Worm (Caenorhabditis elegans) whole organism, L1 larva: ENCODE data around the gene plpp-1.2.

Experiments
- C34B4.2 ChIP-seq: sonication (generic microtip); optimal IDR thresholded peaks from 2 replicates; lab custom pipeline; 2017; ENCODE audit warnings: mild to moderate bottlenecking, missing genetic modification characterization, missing compliant biosample characterization
- Y116A8C.19 ChIP-seq: sonication (generic microtip); optimal IDR thresholded peaks from 2 replicates; lab custom pipeline; 2016; ENCODE audit warnings: missing compliant biosample characterization, missing genetic modification characterization, borderline replicate concordance
- aha-1 ChIP-seq: fragments of 150-350 bp; optimal IDR thresholded peaks from 2 replicates; lab custom pipeline; 2014; ENCODE audit warnings: missing biosample characterization, missing genetic modification characterization
- alr-1 ChIP-seq: fragments of 200-800 bp; sonication (Bioruptor generic); optimal IDR thresholded peaks from 2 replicates; lab custom pipeline; 2018; ENCODE audit warnings: borderline replicate concordance, mild to moderate bottlenecking, missing genetic modification characterization, missing compliant biosample characterization
- aly-2 ChIP-seq: fragments of 150-350 bp; optimal IDR thresholded peaks from 2 replicates; lab custom pipeline; 2014; ENCODE audit warnings: missing biosample characterization, missing genetic modification characterization
- ama-1 ChIP-seq: fragments of 150-350 bp; optimal IDR thresholded peaks from 2 replicates; lab custom pipeline; 2014
- ceh-63 ChIP-seq: fragments of 200-800 bp; sonication (Bioruptor generic); optimal IDR thresholded peaks from 2 replicates; lab custom pipeline; 2018; ENCODE audit warnings: mild to moderate bottlenecking, missing genetic modification characterization, missing compliant biosample characterization
- ceh-8 ChIP-seq: fragments of 200-800 bp; sonication (Bioruptor generic); optimal IDR thresholded peaks from 2 replicates; lab custom pipeline; 2018; ENCODE audit warnings: mild to moderate bottlenecking, missing genetic modification characterization, moderate library complexity, missing compliant biosample characterization
- ceh-82 ChIP-seq, 3 experiments: fragments of 150-350 bp in 1 of 3; sonication (generic microtip) in 2 of 3; optimal IDR thresholded peaks; 2 replicates each; lab custom pipeline; 2014 to 2017; ENCODE audit warnings: missing biosample characterization in 3 of 3, missing genetic modification characterization in 3 of 3
- ces-1 ChIP-seq: fragments of 150-350 bp; optimal IDR thresholded peaks from 2 replicates; lab custom pipeline; 2014; ENCODE audit warnings: missing biosample characterization, missing genetic modification reagents, missing genetic modification characterization
- dpl-1 ChIP-seq, 3 experiments: fragments of 150-350 bp in 2 of 3; sonication (generic microtip) in 1 of 3; optimal IDR thresholded peaks; 2 replicates each; lab custom pipeline; 2014 to 2017; ENCODE audit warnings: missing biosample characterization in 3 of 3, missing genetic modification characterization in 3 of 3, missing genetic modification reagents in 3 of 3
- dsc-1 ChIP-seq: sonication (generic microtip); optimal IDR thresholded peaks from 2 replicates; lab custom pipeline; 2016; ENCODE audit warnings: mild to moderate bottlenecking, missing genetic modification characterization, missing compliant biosample characterization
- efl-1 ChIP-seq, 4 experiments: fragments of 150-350 bp; optimal IDR thresholded peaks in 3 of 4; peaks in 1 of 4; 1 replicate in 1 of 4; 2 replicates in 3 of 4; lab custom pipeline; 2014; ENCODE audit warnings: missing biosample characterization in 2 of 4, missing genetic modification characterization in 2 of 4, missing genetic modification reagents in 2 of 4
- efl-3 ChIP-seq: fragments of 200-800 bp; sonication (Bioruptor generic); optimal IDR thresholded peaks from 2 replicates; lab custom pipeline; 2018; ENCODE audit warnings: mild to moderate bottlenecking, missing genetic modification characterization, missing compliant biosample characterization
- egl-13 ChIP-seq: sonication (generic microtip); optimal IDR thresholded peaks from 2 replicates; lab custom pipeline; 2016; ENCODE audit warnings: missing genotype, missing genetic modification reagents, missing genetic modification characterization, missing compliant biosample characterization
- egl-27 ChIP-seq, 2 experiments: fragments of 150-350 bp in 1 of 2; sonication (generic microtip); optimal IDR thresholded peaks; 3 replicates each; lab custom pipeline; 2017 to 2018; ENCODE audit warnings: missing biosample characterization in 2 of 2, missing genetic modification characterization in 2 of 2, missing genetic modification reagents in 2 of 2
- ets-5 ChIP-seq: fragments of 200-800 bp; sonication (Bioruptor generic); IDR thresholded peaks from 2 replicates; pipeline ENCODE4 v1.3.6; 2022; ENCODE audit warnings: missing genetic modification characterization, missing compliant biosample characterization
- fkh-10 ChIP-seq: sonication (generic microtip); optimal IDR thresholded peaks from 2 replicates; lab custom pipeline; 2017; ENCODE audit warnings: missing biosample characterization, missing genetic modification reagents, missing genetic modification characterization
- fos-1 ChIP-seq: fragments of 150-350 bp; optimal IDR thresholded peaks from 2 replicates; lab custom pipeline; 2014; ENCODE audit warnings: missing biosample characterization, missing genetic modification characterization
- grh-1 ChIP-seq: fragments of 200-800 bp; sonication (Bioruptor generic); IDR thresholded peaks from 2 replicates; pipeline ENCODE4 v1.3.6; 2022; ENCODE audit warnings: missing genetic modification reagents, missing genetic modification characterization, missing compliant biosample characterization
- hpl-2 ChIP-seq: fragments of 150-350 bp; optimal IDR thresholded peaks from 2 replicates; lab custom pipeline; 2014; ENCODE audit warnings: missing biosample characterization, missing genetic modification reagents, missing genetic modification characterization
- irx-1 ChIP-seq: sonication (generic microtip); optimal IDR thresholded peaks from 2 replicates; lab custom pipeline; 2016; ENCODE audit warnings: missing genetic modification characterization, missing compliant biosample characterization
- isw-1 ChIP-seq: fragments of 200-800 bp; sonication (Bioruptor generic); IDR thresholded peaks from 2 replicates; pipeline ENCODE4 v1.3.6; 2022; ENCODE audit warnings: missing genetic modification characterization, missing compliant biosample characterization
- jun-1 ChIP-seq: fragments of 150-350 bp; optimal IDR thresholded peaks from 2 replicates; lab custom pipeline; 2014; ENCODE audit warnings: missing biosample characterization, missing genetic modification reagents, missing genetic modification characterization
- lin-13 ChIP-seq: fragments of 150-350 bp; optimal IDR thresholded peaks from 2 replicates; lab custom pipeline; 2014; ENCODE audit warnings: missing biosample characterization, missing genetic modification reagents, missing genetic modification characterization
- lin-14 ChIP-seq: fragments of 200-800 bp; sonication (Bioruptor generic); optimal IDR thresholded peaks from 2 replicates; lab custom pipeline; 2018; ENCODE audit warnings: mild to moderate bottlenecking, missing genetic modification characterization, moderate library complexity, missing compliant biosample characterization
- lin-39 ChIP-seq: fragments of 150-350 bp; optimal IDR thresholded peaks from 2 replicates; lab custom pipeline; 2014; ENCODE audit warnings: missing biosample characterization, missing genetic modification reagents, missing genetic modification characterization
- lir-3 ChIP-seq: sonication (generic microtip); optimal IDR thresholded peaks from 2 replicates; lab custom pipeline; 2016; ENCODE audit warnings: mild to moderate bottlenecking, missing genetic modification characterization, moderate library complexity, missing compliant biosample characterization; ENCODE audit not compliant: poor library complexity
- mdl-1 ChIP-seq, 2 experiments: fragments of 150-350 bp; optimal IDR thresholded peaks; 2 replicates each; lab custom pipeline; 2014 to 2017; ENCODE audit warnings: missing biosample characterization in 2 of 2, missing genetic modification characterization in 2 of 2, inconsistent platforms in 1 of 2
- mef-2 ChIP-seq: fragments of 150-350 bp; optimal IDR thresholded peaks from 2 replicates; lab custom pipeline; 2014; ENCODE audit warnings: missing biosample characterization, missing genetic modification characterization
- mep-1 ChIP-seq: fragments of 150-350 bp; optimal IDR thresholded peaks from 2 replicates; lab custom pipeline; 2014; ENCODE audit warnings: missing biosample characterization, missing genetic modification characterization
- nhr-11 ChIP-seq: fragments of 150-350 bp; optimal IDR thresholded peaks from 2 replicates; lab custom pipeline; 2014; ENCODE audit warnings: missing biosample characterization, missing genetic modification characterization
- nhr-19 ChIP-seq: fragments of 200-800 bp; sonication (Bioruptor generic); conservative IDR thresholded peaks from 2 replicates; pipeline ENCODE4 v1.3.6; 2022; ENCODE audit warnings: missing genetic modification characterization, missing compliant biosample characterization
- nhr-20 ChIP-seq: sonication (generic microtip); optimal IDR thresholded peaks from 2 replicates; lab custom pipeline; 2016; ENCODE audit warnings: mild to moderate bottlenecking, missing genetic modification characterization, missing compliant biosample characterization
- nhr-237 ChIP-seq: fragments of 150-350 bp; optimal IDR thresholded peaks from 2 replicates; lab custom pipeline; 2014; ENCODE audit warnings: missing biosample characterization, missing genetic modification characterization
- nhr-28 ChIP-seq: fragments of 150-350 bp; optimal IDR thresholded peaks from 2 replicates; lab custom pipeline; 2014; ENCODE audit warnings: missing biosample characterization, missing genetic modification characterization
- nhr-47 ChIP-seq: sonication (generic microtip); optimal IDR thresholded peaks from 2 replicates; lab custom pipeline; 2016; ENCODE audit warnings: mild to moderate bottlenecking, missing genetic modification characterization, moderate library complexity, missing compliant biosample characterization
- nhr-77 ChIP-seq: fragments of 150-350 bp; optimal IDR thresholded peaks from 2 replicates; lab custom pipeline; 2014; ENCODE audit warnings: missing biosample characterization, missing genetic modification characterization
- nhr-84 ChIP-seq: sonication (generic microtip); optimal IDR thresholded peaks from 2 replicates; lab custom pipeline; 2017; ENCODE audit warnings: missing biosample characterization, missing genetic modification characterization
- nhr-90 ChIP-seq: sonication (generic microtip); optimal IDR thresholded peaks from 2 replicates; lab custom pipeline; 2016; ENCODE audit warnings: mild to moderate bottlenecking, missing genetic modification characterization, missing compliant biosample characterization; ENCODE audit not compliant: poor library complexity
- pax-3 ChIP-seq: fragments of 200-800 bp; sonication (Bioruptor generic); optimal IDR thresholded peaks from 2 replicates; lab custom pipeline; 2018; ENCODE audit warnings: mild to moderate bottlenecking, missing genetic modification characterization, moderate library complexity, missing compliant biosample characterization
- rnt-1 ChIP-seq: sonication (generic microtip); optimal IDR thresholded peaks from 2 replicates; lab custom pipeline; 2016; ENCODE audit warnings: mild to moderate bottlenecking, missing genetic modification characterization, moderate library complexity, missing compliant biosample characterization
- sup-37 ChIP-seq: fragments of 200-800 bp; sonication (Bioruptor generic); optimal IDR thresholded peaks from 2 replicates; lab custom pipeline; 2018; ENCODE audit warnings: mild to moderate bottlenecking, missing genetic modification characterization, missing compliant biosample characterization
- swsn-7 ChIP-seq: sonication (generic microtip); optimal IDR thresholded peaks from 2 replicates; lab custom pipeline; 2016; ENCODE audit warnings: missing genetic modification characterization, missing compliant biosample characterization
- tbx-2 ChIP-seq: sonication (generic microtip); optimal IDR thresholded peaks from 2 replicates; lab custom pipeline; 2016; ENCODE audit warnings: missing genetic modification characterization, missing compliant biosample characterization
- unc-130 ChIP-seq: fragments of 150-350 bp; optimal IDR thresholded peaks from 2 replicates; lab custom pipeline; 2017; ENCODE audit warnings: missing biosample characterization, missing genetic modification characterization, inconsistent platforms
- unc-98 ChIP-seq: fragments of 200-800 bp; sonication (Bioruptor generic); IDR thresholded peaks from 2 replicates; pipeline ENCODE4 v1.3.6; 2022; ENCODE audit warnings: missing genetic modification characterization, missing compliant biosample characterization
- xbp-1 ChIP-seq: sonication (generic microtip); optimal IDR thresholded peaks from 2 replicates; lab custom pipeline; 2016; ENCODE audit warnings: missing genetic modification characterization, missing compliant biosample characterization
- ztf-11 ChIP-seq, 2 experiments: sonication (generic microtip); optimal IDR thresholded peaks; 2 replicates each; lab custom pipeline; 2016 to 2017; ENCODE audit warnings: missing genetic modification characterization in 2 of 2, missing biosample characterization in 1 of 2, missing compliant biosample characterization in 1 of 2

Gene plpp-1.2

ce11 chrII:6491187-6491586 lies 5.9 kb downstream of the plpp-1.2 start:
- TF ChIP-seq mdl-1 (tag; optimal IDR thresholded peaks at IDR 0.05; lab: Kevin White, UChicago) (no peak), grh-1 (GFP tag; lab: Robert Waterston, UW) (no peak), unc-98 (GFP tag; lab: Robert Waterston, UW) (no peak), irx-1 (tag; lab: Kevin White, UChicago) (no peak), egl-27 (tag; optimal IDR thresholded peaks at IDR 0.05; lab: Kevin White, UChicago) (no peak), fkh-10 (GFP tag; lab: Kevin White, UChicago) (no peak), nhr-84 (tag; lab: Kevin White, UChicago) (no peak), efl-3 (GFP tag; lab: Kevin White, UChicago) (no peak), nhr-20 (tag; lab: Kevin White, UChicago) (no peak), lin-39 (no peak), mep-1 (tag; lab: Kevin White, UChicago) (no peak), nhr-11 (tag; lab: Kevin White, UChicago) (no peak), ceh-63 (GFP tag; lab: Kevin White, UChicago) (no peak), fos-1 (no peak), Y116A8C.19 (tag; lab: Kevin White, UChicago) (no peak), nhr-47 (tag; lab: Kevin White, UChicago) (no peak), nhr-90 (tag; lab: Kevin White, UChicago) (no peak), lin-14 (no peak), aly-2 (no peak), ces-1 (GFP tag; lab: Kevin White, UChicago) (no peak)

- TF ChIP-seq dsc-1 = peak; percentile 18
- TF ChIP-seq lir-3 = no peak
- no peak for TF ChIP-seq aha-1 (tag; lab: Kevin White, UChicago)
- no peak for TF ChIP-seq nhr-28 (tag; lab: Kevin White, UChicago)
- TF ChIP-seq nhr-19 (GFP tag; lab: Robert Waterston, UW) = 0 out of 2 replicates have a peak, but pooled peaks have one; percentile 16
- TF ChIP-seq lin-13 (GFP tag; lab: Kevin White, UChicago) = peak; percentile 33
- no peak for TF ChIP-seq unc-130
- TF ChIP-seq egl-13 (tag; lab: Kevin White, UChicago) = peak; percentile 26
- TF ChIP-seq swsn-7 (tag; lab: Kevin White, UChicago) = peak; percentile 49
- no peak for TF ChIP-seq pax-3
- TF ChIP-seq nhr-237 = no peak
- no peak for TF ChIP-seq isw-1
- no peak for TF ChIP-seq mef-2
- peak; percentile 18 for TF ChIP-seq tbx-2
- TF ChIP-seq hpl-2 = no peak
- no peak for TF ChIP-seq sup-37 (GFP tag; lab: Kevin White, UChicago)
- peak; percentile 58 for TF ChIP-seq rnt-1
- TF ChIP-seq alr-1 = no peak
- TF ChIP-seq jun-1 = no peak
- TF ChIP-seq efl-3 (GFP tag; lab: Kevin White, UChicago) = no peak
- peak; percentile 59 for TF ChIP-seq ama-1 (lab: Kevin White, UChicago)
- TF ChIP-seq nhr-11 (tag; lab: Kevin White, UChicago) = no peak
- TF ChIP-seq mep-1 (tag; lab: Kevin White, UChicago) = peak; percentile 30
- TF ChIP-seq ets-5 = no peak
- TF ChIP-seq ceh-82 (tag; optimal IDR thresholded peaks at IDR 0.05; lab: Kevin White, UChicago) = peak in 2 of 3 experiments; percentile 56 to 81
- TF ChIP-seq lin-39 = no peak
- TF ChIP-seq nhr-84 (tag; lab: Kevin White, UChicago) = no peak
- TF ChIP-seq dpl-1 (GFP tag; optimal IDR thresholded peaks at IDR 0.05; lab: Kevin White, UChicago) = peak in 2 of 3 experiments; percentile 4 to 50
- TF ChIP-seq efl-1 (optimal IDR thresholded peaks at IDR 0.05; lab: Kevin White, UChicago) = peak; percentile 38 to 55
- peak in 1 of 2 experiments; percentile 32 for TF ChIP-seq efl-1 (GFP tag; optimal IDR thresholded peaks at IDR 0.05 in 1 of 2; lab: Kevin White, UChicago)
- TF ChIP-seq xbp-1 (tag; lab: Kevin White, UChicago) = peak; percentile 6
- no peak for TF ChIP-seq ceh-63 (GFP tag; lab: Kevin White, UChicago)
- peak in 1 of 2 experiments; percentile 54 for TF ChIP-seq ztf-11 (tag; optimal IDR thresholded peaks at IDR 0.05; lab: Kevin White, UChicago)
- TF ChIP-seq C34B4.2 (tag; lab: Kevin White, UChicago) = no peak
- TF ChIP-seq nhr-77 = peak; percentile 54
- TF ChIP-seq ceh-8 (GFP tag; lab: Kevin White, UChicago) = no peak
These were observed 6.7 kb downstream of the plpp-1.2 start, which contains the start of the genes T28D9.11 and T28D9.1 for ce11 chrII:6491817-6492452. TSS of gene T28D9.11 (minus strand) at chrII:6491993. TSS of gene T28D9.1 (plus strand) at chrII:6492402.
